Worm (Caenorhabditis elegans): ENCODE data around the gene scl-24.

DNA sequence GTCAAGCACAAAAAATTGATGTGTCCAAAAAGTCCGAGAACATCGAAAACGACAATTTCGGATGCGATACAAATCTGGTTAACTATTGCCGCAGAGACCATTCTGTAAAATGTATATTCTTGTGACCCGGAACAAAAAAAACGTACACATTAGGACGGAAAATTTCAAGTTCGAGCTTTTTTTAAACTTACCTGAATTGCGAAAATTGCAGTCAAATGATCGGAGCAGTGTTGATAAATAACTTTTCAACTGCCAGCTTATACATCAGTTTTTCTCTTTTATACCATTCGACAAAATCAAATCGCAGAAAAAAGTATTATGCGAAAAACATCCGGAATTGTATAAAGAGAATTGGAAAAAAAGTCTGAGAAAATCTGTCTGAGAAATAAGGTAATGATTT lies 47.8 kb upstream of the scl-24 start, which contains the start of gene srsx-2:
- TF ChIP-seq dao-5 (tag; optimal IDR thresholded peaks at IDR 0.05), result no peak
- TF ChIP-seq W03F9.2 (tag; optimal IDR thresholded peaks at IDR 0.05), result no peak
